Worm (Caenorhabditis elegans) whole organism, young adult: ENCODE results near the gene K07E3.4.

Experiments
- B0336.3 ChIP-seq: fragments of 200-800 bp; sonication (Bioruptor generic); IDR thresholded peaks from 2 replicates; pipeline ENCODE4 v1.3.6; 2022; ENCODE audit warnings: missing genetic modification characterization, missing compliant biosample characterization
- C17E4.6 ChIP-seq: fragments of 200-800 bp; sonication (Bioruptor generic); IDR thresholded peaks from 2 replicates; pipeline ENCODE4 v1.3.6; 2022; ENCODE audit warnings: missing genetic modification reagents, missing genetic modification characterization, missing compliant biosample characterization
- F10E7.11 ChIP-seq: sonication (generic microtip); optimal IDR thresholded peaks from 2 replicates; lab custom pipeline; 2017; ENCODE audit warnings: mild to moderate bottlenecking, missing genetic modification characterization, moderate library complexity, missing compliant biosample characterization
- F22D6.2 ChIP-seq: sonication (generic microtip); optimal IDR thresholded peaks from 2 replicates; lab custom pipeline; 2016; ENCODE audit warnings: mild to moderate bottlenecking, missing genetic modification characterization, missing compliant biosample characterization
- F37B4.10 ChIP-seq: fragments of 200-800 bp; sonication (Bioruptor generic); IDR thresholded peaks from 2 replicates; pipeline ENCODE4 v1.3.6; 2022; ENCODE audit warnings: missing genetic modification characterization, missing compliant biosample characterization
- F39B2.1 ChIP-seq: fragments of 200-800 bp; sonication (Bioruptor generic); IDR thresholded peaks from 2 replicates; pipeline ENCODE4 v1.3.6; 2022; ENCODE audit warnings: missing genetic modification reagents, missing genetic modification characterization, missing compliant biosample characterization
- Y79H2A.3 ChIP-seq: fragments of 200-800 bp; sonication (Bioruptor generic); conservative IDR thresholded peaks from 2 replicates; pipeline ENCODE4 v1.3.6; 2022; ENCODE audit warnings: missing genetic modification reagents, missing genetic modification characterization, missing compliant biosample characterization
- ZK185.1 ChIP-seq: sonication (generic microtip); optimal IDR thresholded peaks from 2 replicates; lab custom pipeline; 2016; ENCODE audit warnings: mild to moderate bottlenecking, missing genetic modification characterization, missing compliant biosample characterization; ENCODE audit not compliant: poor library complexity, severe bottlenecking
- akir-1 ChIP-seq: fragments of 200-800 bp; sonication (Bioruptor generic); optimal IDR thresholded peaks from 2 replicates; lab custom pipeline; 2018; ENCODE audit warnings: mild to moderate bottlenecking, missing genetic modification characterization, moderate library complexity, missing compliant biosample characterization
- atf-7 ChIP-seq: sonication (generic microtip); optimal IDR thresholded peaks from 2 replicates; lab custom pipeline; 2017; ENCODE audit warnings: mild to moderate bottlenecking, missing genetic modification characterization, missing compliant biosample characterization
- athp-1 ChIP-seq: sonication (generic microtip); optimal IDR thresholded peaks from 2 replicates; lab custom pipeline; 2017; ENCODE audit warnings: mild to moderate bottlenecking, missing genetic modification characterization, missing compliant biosample characterization
- attf-3 ChIP-seq: fragments of 200-800 bp; sonication (Bioruptor generic); conservative IDR thresholded peaks from 2 replicates; pipeline ENCODE4 v1.3.6; 2022; ENCODE audit warnings: missing genetic modification reagents, missing genetic modification characterization, missing compliant biosample characterization
- attf-5 ChIP-seq: fragments of 200-800 bp; sonication (Bioruptor generic); optimal IDR thresholded peaks from 2 replicates; lab custom pipeline; 2018; ENCODE audit warnings: mild to moderate bottlenecking, missing genetic modification characterization, missing compliant biosample characterization
- bed-2 ChIP-seq: fragments of 200-800 bp; sonication (Bioruptor generic); IDR thresholded peaks from 2 replicates; pipeline ENCODE4 v1.3.6; 2022; ENCODE audit warnings: missing genetic modification reagents, missing genetic modification characterization, missing compliant biosample characterization
- cebp-1 ChIP-seq, 2 experiments: fragments of 200-800 bp in 1 of 2; sonication (Bioruptor generic) in 1 of 2; sonication (generic microtip) in 1 of 2; IDR thresholded peaks in 1 of 2; optimal IDR thresholded peaks in 1 of 2; 2 replicates each; pipeline versions ENCODE4 v1.3.6 to Lab custom; 2017 to 2022; ENCODE audit warnings: missing compliant biosample characterization in 2 of 2, missing genetic modification characterization in 2 of 2, mild to moderate bottlenecking in 1 of 2, missing genetic modification reagents in 1 of 2, moderate library complexity in 1 of 2
- ceh-58 ChIP-seq: fragments of 200-800 bp; sonication (Bioruptor generic); IDR thresholded peaks from 2 replicates; pipeline ENCODE4 v1.3.6; 2022; ENCODE audit warnings: missing genetic modification characterization, missing compliant biosample characterization
- ceh-91 ChIP-seq: fragments of 200-800 bp; sonication (Bioruptor generic); IDR thresholded peaks from 2 replicates; pipeline ENCODE4 v1.3.6; 2022; ENCODE audit warnings: missing genetic modification reagents, missing genetic modification characterization, missing compliant biosample characterization
- chd-7 ChIP-seq: sonication (generic microtip); optimal IDR thresholded peaks from 2 replicates; lab custom pipeline; 2016; ENCODE audit warnings: mild to moderate bottlenecking, missing genetic modification characterization, moderate library complexity, missing compliant biosample characterization
- efl-1 ChIP-seq: fragments of 150-350 bp; optimal IDR thresholded peaks from 2 replicates; lab custom pipeline; 2014; ENCODE audit warnings: missing biosample characterization, missing genetic modification reagents, missing genetic modification characterization
- egl-18 ChIP-seq: fragments of 200-800 bp; sonication (Bioruptor generic); IDR thresholded peaks from 2 replicates; pipeline ENCODE4 v1.3.6; 2022; ENCODE audit warnings: missing genetic modification reagents, missing genetic modification characterization, missing compliant biosample characterization
- hmg-1.2 ChIP-seq: fragments of 200-800 bp; sonication (Bioruptor generic); IDR thresholded peaks from 2 replicates; pipeline ENCODE4 v1.3.6; 2022; ENCODE audit warnings: missing genetic modification reagents, missing genetic modification characterization, missing compliant biosample characterization
- hmg-20 ChIP-seq: fragments of 200-800 bp; sonication (Bioruptor generic); IDR thresholded peaks from 2 replicates; pipeline ENCODE4 v1.3.6; 2022; ENCODE audit warnings: missing genetic modification reagents, missing genetic modification characterization, missing compliant biosample characterization
- hsf-1 ChIP-seq: fragments of 200-800 bp; sonication (Bioruptor generic); IDR thresholded peaks from 2 replicates; pipeline ENCODE4 v1.3.6; 2022; ENCODE audit warnings: missing genetic modification reagents, missing genetic modification characterization, missing compliant biosample characterization
- lag-1 ChIP-seq: fragments of 200-800 bp; sonication (Bioruptor generic); IDR thresholded peaks from 2 replicates; pipeline ENCODE4 v1.3.6; 2022; ENCODE audit warnings: missing genetic modification reagents, missing genetic modification characterization, missing compliant biosample characterization
- let-526 ChIP-seq: fragments of 200-800 bp; sonication (Bioruptor generic); IDR thresholded peaks from 2 replicates; pipeline ENCODE4 v1.3.6; 2022; ENCODE audit warnings: missing genetic modification reagents, missing genetic modification characterization, missing compliant biosample characterization
- let-607 ChIP-seq, 2 experiments: fragments of 200-800 bp in 1 of 2; sonication (Bioruptor generic) in 1 of 2; sonication (generic microtip) in 1 of 2; optimal IDR thresholded peaks; 2 replicates each; lab custom pipeline; 2016 to 2018; ENCODE audit warnings: mild to moderate bottlenecking in 2 of 2, missing compliant biosample characterization in 2 of 2, missing genetic modification characterization in 2 of 2, moderate library complexity in 2 of 2, missing genotype in 1 of 2
- lin-26 ChIP-seq: fragments of 200-800 bp; sonication (Bioruptor generic); IDR thresholded peaks from 2 replicates; pipeline ENCODE4 v1.3.6; 2022; ENCODE audit warnings: missing genetic modification reagents, missing genetic modification characterization, missing compliant biosample characterization
- lsy-27 ChIP-seq: sonication (generic microtip); optimal IDR thresholded peaks from 2 replicates; lab custom pipeline; 2017; ENCODE audit warnings: missing genetic modification characterization, mild to moderate bottlenecking, missing compliant biosample characterization, antibody characterized with exemption, missing genotype, borderline replicate concordance; ENCODE audit not compliant: insufficient read depth
- madf-3 ChIP-seq: fragments of 200-800 bp; sonication (Bioruptor generic); IDR thresholded peaks from 2 replicates; pipeline ENCODE4 v1.3.6; 2022; ENCODE audit warnings: missing genetic modification reagents, missing genetic modification characterization, missing compliant biosample characterization
- mel-28 ChIP-seq: sonication (generic microtip); optimal IDR thresholded peaks from 2 replicates; lab custom pipeline; 2016; ENCODE audit warnings: borderline replicate concordance, mild to moderate bottlenecking, missing genetic modification characterization, missing compliant biosample characterization
- mxl-1 ChIP-seq: sonication (generic microtip); optimal IDR thresholded peaks from 2 replicates; lab custom pipeline; 2016; ENCODE audit warnings: missing genetic modification characterization, missing compliant biosample characterization
- nfya-2 ChIP-seq: fragments of 200-800 bp; sonication (Bioruptor generic); IDR thresholded peaks from 2 replicates; pipeline ENCODE4 v1.3.6; 2022; ENCODE audit warnings: missing genetic modification reagents, missing genetic modification characterization, missing compliant biosample characterization
- nhr-120 ChIP-seq: fragments of 200-800 bp; sonication (Bioruptor generic); IDR thresholded peaks from 2 replicates; pipeline ENCODE4 v1.3.6; 2022; ENCODE audit warnings: missing genetic modification characterization, missing compliant biosample characterization
- pha-4 ChIP-seq: fragments of 150-350 bp; sonication (generic microtip); optimal IDR thresholded peaks from 2 replicates; lab custom pipeline; 2014; ENCODE audit warnings: missing biosample characterization, missing genetic modification reagents, missing genetic modification characterization
- repo-1 ChIP-seq: sonication (generic microtip); optimal IDR thresholded peaks from 2 replicates; lab custom pipeline; 2017; ENCODE audit warnings: mild to moderate bottlenecking, missing genetic modification characterization, missing compliant biosample characterization
- sdz-38 ChIP-seq: sonication (generic microtip); optimal IDR thresholded peaks from 2 replicates; lab custom pipeline; 2016; ENCODE audit warnings: missing genotype, missing genetic modification characterization, missing compliant biosample characterization
- sea-2 ChIP-seq: fragments of 200-800 bp; sonication (Bioruptor generic); IDR thresholded peaks from 2 replicates; pipeline ENCODE4 v1.3.6; 2022; ENCODE audit warnings: missing genetic modification characterization, missing compliant biosample characterization
- snpc-3.4 ChIP-seq: sonication (generic microtip); optimal IDR thresholded peaks from 2 replicates; lab custom pipeline; 2017; ENCODE audit warnings: missing genetic modification characterization, mild to moderate bottlenecking, missing compliant biosample characterization, antibody characterized with exemption, moderate library complexity, missing genotype, missing genetic modification reagents
- tbp1 ChIP-seq: fragments of 200-800 bp; sonication (Bioruptor generic); optimal IDR thresholded peaks from 2 replicates; lab custom pipeline; 2018; ENCODE audit warnings: mild to moderate bottlenecking, missing genetic modification characterization, missing compliant biosample characterization
- tbx-9 ChIP-seq: sonication (generic microtip); optimal IDR thresholded peaks from 2 replicates; lab custom pipeline; 2016; ENCODE audit warnings: borderline replicate concordance, missing genetic modification characterization, inconsistent platforms, missing compliant biosample characterization
- unc-62 ChIP-seq: fragments of 150-350 bp; optimal IDR thresholded peaks from 2 replicates; lab custom pipeline; 2014; ENCODE audit warnings: missing biosample characterization, missing genetic modification reagents, missing genetic modification characterization
- zim-3 ChIP-seq: sonication (generic microtip); optimal IDR thresholded peaks from 2 replicates; lab custom pipeline; 2017; ENCODE audit warnings: mild to moderate bottlenecking, missing genetic modification characterization, moderate library complexity, missing compliant biosample characterization
- ztf-18 ChIP-seq: sonication (generic microtip); optimal IDR thresholded peaks from 2 replicates; lab custom pipeline; 2016; ENCODE audit warnings: missing genotype, mild to moderate bottlenecking, missing genetic modification characterization, missing compliant biosample characterization
- ztf-25 ChIP-seq: fragments of 200-800 bp; sonication (Bioruptor generic); IDR thresholded peaks from 2 replicates; pipeline ENCODE4 v1.3.6; 2022; ENCODE audit warnings: missing genetic modification reagents, missing genetic modification characterization, missing compliant biosample characterization

The K07E3.4 gene

ce11 chrX:8117827-8118317 lies 34.1 kb upstream of the K07E3.4 start:
- TF ChIP-seq cebp-1 (GFP tag; IDR thresholded peaks at IDR 0.05; lab: Robert Waterston, UW) (no peak), cebp-1 (tag; optimal IDR thresholded peaks at IDR 0.05; lab: Kevin White, UChicago) (no peak), lin-26 (GFP tag; lab: Robert Waterston, UW) (no peak), sdz-38 (tag; lab: Kevin White, UChicago) (no peak), mxl-1 (tag; lab: Kevin White, UChicago) (no peak), unc-62 (GFP tag; lab: Kevin White, UChicago) (no peak), athp-1 (no peak), ZK185.1 (no peak), hmg-20 (GFP tag; lab: Robert Waterston, UW) (no peak), B0336.3 (GFP tag; lab: Robert Waterston, UW) (no peak), let-526 (GFP tag; lab: Robert Waterston, UW) (no peak), nfya-2 (GFP tag; lab: Robert Waterston, UW) (no peak), egl-18 (GFP tag; lab: Robert Waterston, UW) (no peak), attf-5 (GFP tag; lab: Kevin White, UChicago) (no peak), F39B2.1 (GFP tag; lab: Robert Waterston, UW) (no peak), F37B4.10 (GFP tag; lab: Robert Waterston, UW) (no peak), ztf-25 (GFP tag; lab: Robert Waterston, UW) (no peak), madf-3 (GFP tag; lab: Robert Waterston, UW) (no peak)

DNA sequence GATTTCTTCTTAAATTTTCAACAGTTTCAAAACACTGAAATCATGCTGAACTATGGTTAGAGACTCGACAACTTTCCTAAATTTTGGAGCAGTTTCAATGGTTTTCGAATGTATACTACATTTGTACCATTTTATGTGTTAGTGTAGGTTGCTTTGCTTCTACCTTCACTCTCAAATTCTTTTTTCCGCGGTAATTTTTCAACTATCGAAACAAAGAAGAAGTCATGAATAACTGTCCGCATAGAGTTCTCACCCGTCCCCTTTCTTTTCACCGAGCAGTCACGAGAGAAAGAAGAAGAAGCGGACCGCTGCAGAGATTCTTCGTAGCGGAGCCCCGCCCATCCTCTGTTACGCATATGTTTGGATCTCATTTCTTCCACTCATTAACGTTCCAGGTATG lies 32.3 kb upstream of the K07E3.4 start, which contains the start of gene hlh-8:
Gene hlh-8, plus strand, starts transcription at position 301 of the 400 bp plus-strand sequence.
- TF ChIP-seq F10E7.11 (no peak), zim-3 (tag; lab: Kevin White, UChicago) (no peak), ztf-25 (GFP tag; lab: Robert Waterston, UW) (no peak), attf-3 (no peak), hmg-1.2 (GFP tag; lab: Robert Waterston, UW) (no peak), tbx-9 (no peak), let-607 (tag; optimal IDR thresholded peaks at IDR 0.05; lab: Kevin White, UChicago) (no peak), Y79H2A.3 (no peak), C17E4.6 (GFP tag; lab: Robert Waterston, UW) (no peak), repo-1 (no peak), bed-2 (GFP tag; lab: Robert Waterston, UW) (no peak), nhr-120 (no peak), atf-7 (tag; lab: Kevin White, UChicago) (no peak), chd-7 (tag; lab: Kevin White, UChicago) (no peak)

DNA sequence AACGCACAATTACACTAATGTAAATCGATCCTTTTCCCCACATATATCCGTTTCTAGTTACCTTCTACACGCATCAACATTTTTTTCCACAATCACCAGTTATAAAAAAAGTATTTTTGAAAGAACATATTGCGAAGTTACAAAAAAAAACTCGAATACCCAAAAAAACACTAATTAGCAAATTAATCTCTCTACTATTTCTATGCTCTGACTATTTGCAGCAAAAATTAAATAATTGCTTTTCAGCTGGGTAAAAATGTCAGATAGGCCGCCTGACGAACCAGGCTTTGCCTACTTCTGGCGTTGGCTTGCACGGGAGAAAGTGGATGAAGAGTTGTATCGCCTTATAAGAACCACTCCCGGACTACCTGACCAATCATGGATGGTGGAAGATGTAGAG lies 26.4 kb upstream of the K07E3.4 start, which contains the start of gene K07E3.1:
Gene K07E3.1, plus strand, starts transcription at position 247 of the 400 bp plus-strand sequence.
- TF ChIP-seq ceh-58, result no peak
- TF ChIP-seq lsy-27, result no peak
- TF ChIP-seq sea-2 (GFP tag; lab: Robert Waterston, UW), result no peak
- no peak for TF ChIP-seq snpc-3.4 (tag; lab: Kevin White, UChicago)
- peak; percentile 9 for TF ChIP-seq akir-1 (GFP tag; lab: Kevin White, UChicago)

- TF ChIP-seq F10E7.11 (no peak), efl-1 (no peak), lag-1 (GFP tag; lab: Robert Waterston, UW) (no peak), ZK185.1 (no peak), mel-28 (tag; lab: Kevin White, UChicago) (no peak), tbp1 (peak; percentile 10), C17E4.6 (GFP tag; lab: Robert Waterston, UW) (no peak), hmg-1.2 (GFP tag; lab: Robert Waterston, UW) (0 out of 2 replicates have a peak, but pooled peaks have one; percentile 4), F39B2.1 (GFP tag; lab: Robert Waterston, UW) (no peak), ztf-18 (tag; lab: Kevin White, UChicago) (no peak), atf-7 (tag; lab: Kevin White, UChicago) (no peak), unc-62 (GFP tag; lab: Kevin White, UChicago) (no peak), ceh-91 (GFP tag; lab: Robert Waterston, UW) (no peak), hsf-1 (GFP tag; lab: Robert Waterston, UW) (peak; percentile 71), pha-4 (peak; percentile 21), F22D6.2 (tag; lab: Kevin White, UChicago) (no peak)
These were observed 25.7 kb upstream of the K07E3.4 start for ce11 chrX:8109531-8109930.
